Worm (Caenorhabditis elegans): Measurements from ENCODE around the gene C24H12.8.
A peak's percentile ranks its signal among the peaks of the same experiment; 100 is the strongest.

The C24H12.8 gene

DNA sequence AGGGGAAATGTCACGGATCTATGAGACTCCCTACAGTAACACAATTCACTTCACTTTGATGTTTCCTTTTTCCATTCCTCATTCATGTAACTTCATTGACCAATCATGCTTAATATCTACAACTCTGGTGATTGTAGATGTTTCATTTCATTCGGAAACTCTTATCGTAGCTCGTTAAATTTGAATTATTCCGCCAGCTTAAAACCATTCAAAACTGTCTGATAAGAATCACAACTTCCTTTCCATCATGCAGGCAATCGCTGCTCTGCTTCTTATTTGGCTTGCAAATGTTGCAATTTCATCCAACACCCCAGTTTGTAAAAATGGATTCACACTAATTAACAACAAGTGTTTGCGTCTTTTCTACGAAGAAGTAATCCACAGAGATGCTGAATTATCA, 20.6 kb downstream of the C24H12.8 start, which contains the start of gene clec-10:
TSS of gene clec-10 (plus strand) at position 244 of the 400 bp plus-strand sequence.
- TF ChIP-seq ceh-2 (tag; optimal IDR thresholded peaks at IDR 0.05) (no peak), eyg-1 (tag; optimal IDR thresholded peaks at IDR 0.05) (no peak), pat-9 (tag; optimal IDR thresholded peaks at IDR 0.05) (no peak), nhr-232 (tag; optimal IDR thresholded peaks at IDR 0.05) (no peak), hlh-15 (tag; optimal IDR thresholded peaks at IDR 0.05) (no peak), unc-55 (GFP tag; optimal IDR thresholded peaks at IDR 0.05) (no peak), ttx-3 (tag; optimal IDR thresholded peaks at IDR 0.05) (no peak), pha-4 (tag; optimal IDR thresholded peaks at IDR 0.05) (no peak), F13H6.1 (tag; optimal IDR thresholded peaks at IDR 0.05) (no peak), che-1 (tag; optimal IDR thresholded peaks at IDR 0.05) (no peak), pqm-1 (tag; optimal IDR thresholded peaks at IDR 0.05) (no peak), Y22D7AL.16 (tag; optimal IDR thresholded peaks at IDR 0.05) (no peak), sox-2 (GFP tag; IDR thresholded peaks at IDR 0.05) (no peak)

DNA sequence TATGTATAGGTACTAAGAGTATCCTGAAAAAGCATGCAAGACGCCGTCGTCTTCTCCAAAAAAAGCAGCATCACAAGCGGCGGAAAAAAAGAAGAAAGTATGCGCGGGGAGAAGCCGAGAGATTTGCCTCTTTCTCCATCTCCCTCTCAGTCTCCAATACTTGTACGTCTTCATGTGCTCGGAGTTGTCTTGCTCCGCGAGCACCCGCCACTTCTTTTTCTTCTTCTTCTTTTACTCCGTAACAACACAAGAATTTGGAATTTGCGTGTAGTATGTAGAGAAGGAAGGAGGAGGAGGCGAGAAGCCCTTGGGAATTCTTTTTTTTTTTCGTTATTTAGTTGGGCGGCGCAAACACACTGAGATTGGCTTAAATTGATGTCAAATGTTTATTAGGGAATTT, 21.8 kb downstream of the C24H12.8 start:
- peak; percentile 9 for TF ChIP-seq ceh-31 (tag; optimal IDR thresholded peaks at IDR 0.05)
- TF ChIP-seq elt-4 (tag; optimal IDR thresholded peaks at IDR 0.05) = no peak
- TF ChIP-seq hlh-15 (tag; optimal IDR thresholded peaks at IDR 0.05) = no peak
- no peak for TF ChIP-seq nhr-232 (tag; optimal IDR thresholded peaks at IDR 0.05)
- TF ChIP-seq nfya-1 (tag; optimal IDR thresholded peaks at IDR 0.05) = peak; percentile 8
- 0 out of 2 replicates have a peak, but pooled peaks have one; percentile 7 for TF ChIP-seq unc-3 (GFP tag; conservative IDR thresholded peaks at IDR 0.05)
- peak; percentile 63 for TF ChIP-seq unc-3 (tag; optimal IDR thresholded peaks at IDR 0.05)
- TF ChIP-seq unc-42 (tag; optimal IDR thresholded peaks at IDR 0.05) = peak; percentile 41

ce11 chrII:400167-400566, 22.8 kb downstream of the C24H12.8 start:
- no peak for TF ChIP-seq C38D4.7 (GFP tag; optimal IDR thresholded peaks at IDR 0.05)
- TF ChIP-seq unc-42 (tag; optimal IDR thresholded peaks at IDR 0.05) = peak; percentile 81

DNA sequence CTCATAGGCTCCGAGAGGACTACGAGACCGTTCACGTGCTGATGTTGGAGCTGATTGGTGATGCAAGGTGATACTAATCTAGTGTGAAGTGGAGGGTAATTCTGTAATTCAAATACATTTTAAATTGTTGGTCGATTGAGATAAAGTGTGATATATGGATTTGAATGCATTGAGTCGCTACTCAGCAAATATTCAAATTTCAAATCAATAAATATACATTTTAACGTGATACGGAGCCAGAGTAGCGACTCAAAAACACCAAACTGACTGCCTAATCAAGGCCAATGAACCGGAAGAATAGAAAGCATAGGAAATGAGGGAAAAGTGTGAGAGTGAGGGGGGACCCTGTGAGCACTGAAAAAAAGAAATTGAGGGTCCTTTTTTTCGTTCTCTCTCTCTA, 23.7 kb downstream of the C24H12.8 start, which contains the start of gene C03H5.6:
TSS of gene C03H5.6 (minus strand) at position 101 of the 400 bp plus-strand sequence.
- TF ChIP-seq mec-3 (tag; optimal IDR thresholded peaks at IDR 0.05; ENCODE audit: borderline replicate concordance) (no peak), fkh-6 (tag; optimal IDR thresholded peaks at IDR 0.05) (no peak), hlh-8 (tag; optimal IDR thresholded peaks at IDR 0.05) (no peak), fkh-10 (GFP tag; optimal IDR thresholded peaks at IDR 0.05) (no peak), C08G9.2 (tag; optimal IDR thresholded peaks at IDR 0.05) (no peak), unc-55 (GFP tag; optimal IDR thresholded peaks at IDR 0.05) (no peak), ref-2 (tag; optimal IDR thresholded peaks at IDR 0.05) (no peak), tbx-2 (tag; optimal IDR thresholded peaks at IDR 0.05) (no peak), fax-1 (tag; optimal IDR thresholded peaks at IDR 0.05) (no peak), ceh-9 (tag; optimal IDR thresholded peaks at IDR 0.05) (no peak), ceh-31 (tag; optimal IDR thresholded peaks at IDR 0.05) (no peak), dve-1 (tag; optimal IDR thresholded peaks at IDR 0.05) (no peak), ceh-48 (tag; optimal IDR thresholded peaks at IDR 0.05) (no peak), Y22D7AL.16 (tag; optimal IDR thresholded peaks at IDR 0.05) (no peak), sdc-2 (tag; optimal IDR thresholded peaks at IDR 0.05) (no peak), F13H6.1 (tag; optimal IDR thresholded peaks at IDR 0.05) (no peak), pha-2 (tag; optimal IDR thresholded peaks at IDR 0.05) (no peak), unc-3 (GFP tag; conservative IDR thresholded peaks at IDR 0.05) (no peak), unc-3 (tag; optimal IDR thresholded peaks at IDR 0.05) (no peak), ceh-45 (GFP tag; IDR thresholded peaks at IDR 0.05) (no peak)

ce11 chrII:388533-388932, 34.5 kb downstream of the C24H12.8 start, which contains the start of gene nstp-4:
TSS of gene nstp-4 (plus strand) at chrII:388833.
- no peak for TF ChIP-seq pat-9 (tag; optimal IDR thresholded peaks at IDR 0.05)
